Worm (Caenorhabditis elegans): Measurements from ENCODE around the gene C05C8.7.

Gene C05C8.7

ce11 chrV:7274992-7275391, 28.1 kb upstream of the C05C8.7 start, which contains the start of gene C13A2.10 (continued):
- TF ChIP-seq tbp1 (GFP tag; optimal IDR thresholded peaks at IDR 0.05) (no peak), lsl-1 (GFP tag; optimal IDR thresholded peaks at IDR 0.05) (no peak)

- TF ChIP-seq nhr-80 (tag; optimal IDR thresholded peaks at IDR 0.05) = no peak
- TF ChIP-seq B0336.3 (GFP tag; IDR thresholded peaks at IDR 0.05) = no peak
- TF ChIP-seq T07F8.4 (tag; optimal IDR thresholded peaks at IDR 0.05) = no peak
- no peak for TF ChIP-seq nhr-120 (GFP tag; IDR thresholded peaks at IDR 0.05)
- TF ChIP-seq K11D2.4 (GFP tag; IDR thresholded peaks at IDR 0.05) = no peak
- no peak for TF ChIP-seq athp-1 (tag; optimal IDR thresholded peaks at IDR 0.05)
- TF ChIP-seq lsl-1 (GFP tag; optimal IDR thresholded peaks at IDR 0.05) = no peak
- no peak for TF ChIP-seq somi-1 (GFP tag; optimal IDR thresholded peaks at IDR 0.05)
- TF ChIP-seq rpc-1 (optimal IDR thresholded peaks at IDR 0.05) = no peak
- no peak for TF ChIP-seq rpc-1 (tag; optimal IDR thresholded peaks at IDR 0.05)
- TF ChIP-seq egl-44 (GFP tag; IDR thresholded peaks at IDR 0.05) = no peak
Observed at ce11 chrV:7269399-7269798, 22.5 kb upstream of the C05C8.7 start, which contains the start of gene C13A2.6. Gene C13A2.6, plus strand, starts transcription at chrV:7269699.

- no peak for TF ChIP-seq ets-4 (GFP tag; optimal IDR thresholded peaks at IDR 0.05)
- TF ChIP-seq nhr-27 (tag; optimal IDR thresholded peaks at IDR 0.05) = no peak
- no peak for TF ChIP-seq ccch-3 (GFP tag; optimal IDR thresholded peaks at IDR 0.05)
- TF ChIP-seq rec-8 (tag; optimal IDR thresholded peaks at IDR 0.05) = no peak
- no peak for TF ChIP-seq lag-1 (GFP tag; IDR thresholded peaks at IDR 0.05)
- TF ChIP-seq F55B11.4 (tag; optimal IDR thresholded peaks at IDR 0.05; ENCODE audit: borderline replicate concordance, insufficient read depth) = no peak
- TF ChIP-seq Y67H2A.10 (GFP tag; conservative IDR thresholded peaks at IDR 0.05) = no peak
- no peak for TF ChIP-seq madf-10 (tag; optimal IDR thresholded peaks at IDR 0.05)
- no peak for TF ChIP-seq him-1 (tag; optimal IDR thresholded peaks at IDR 0.05)
- TF ChIP-seq efl-1 (GFP tag; optimal IDR thresholded peaks at IDR 0.05) = no peak
- TF ChIP-seq snpc-3.4 (tag; optimal IDR thresholded peaks at IDR 0.05) = no peak
- no peak for TF ChIP-seq unc-130 (GFP tag; optimal IDR thresholded peaks at IDR 0.05)
- no peak for TF ChIP-seq ztf-6 (GFP tag; IDR thresholded peaks at IDR 0.05)
- no peak for TF ChIP-seq aptf-2 (GFP tag; conservative IDR thresholded peaks at IDR 0.05)
- no peak for TF ChIP-seq ztf-25 (GFP tag; IDR thresholded peaks at IDR 0.05)
Observed at ce11 chrV:7266021-7266420, 19.2 kb upstream of the C05C8.7 start, which contains the start of gene C13A2.7. Gene C13A2.7, plus strand, starts transcription at chrV:7266321.

- no peak for TF ChIP-seq egl-18 (GFP tag; IDR thresholded peaks at IDR 0.05)
- no peak for TF ChIP-seq lin-35 (GFP tag; optimal IDR thresholded peaks at IDR 0.05)
- TF ChIP-seq hlh-12 (tag; optimal IDR thresholded peaks at IDR 0.05) = no peak
- no peak for TF ChIP-seq F23B12.7 (tag; optimal IDR thresholded peaks at IDR 0.05; ENCODE audit: insufficient read depth)
- no peak for TF ChIP-seq aptf-2 (GFP tag; conservative IDR thresholded peaks at IDR 0.05)
- no peak for TF ChIP-seq ceh-91 (GFP tag; IDR thresholded peaks at IDR 0.05)
- no peak for TF ChIP-seq bed-2 (GFP tag; IDR thresholded peaks at IDR 0.05)
- TF ChIP-seq egrh-3 (GFP tag; IDR thresholded peaks at IDR 0.05) = no peak
- TF ChIP-seq zim-3 (tag; optimal IDR thresholded peaks at IDR 0.05) = no peak
- TF ChIP-seq F52B5.7 (tag; optimal IDR thresholded peaks at IDR 0.05) = no peak
- TF ChIP-seq F33H1.4 (GFP tag; IDR thresholded peaks at IDR 0.05) = no peak
- TF ChIP-seq K12H6.12 (tag; optimal IDR thresholded peaks at IDR 0.05) = no peak
- TF ChIP-seq snpc-4 (GFP tag; optimal IDR thresholded peaks at IDR 0.05) = no peak
- no peak for TF ChIP-seq snpc-4 (tag; optimal IDR thresholded peaks at IDR 0.05)
- no peak for TF ChIP-seq hsf-1 (GFP tag; IDR thresholded peaks at IDR 0.05)
- TF ChIP-seq ekl-4 (GFP tag; IDR thresholded peaks at IDR 0.05) = no peak
- no peak for TF ChIP-seq tlf-1 (GFP tag; optimal IDR thresholded peaks at IDR 0.05)
- TF ChIP-seq pha-4 (tag; optimal IDR thresholded peaks at IDR 0.05) = no peak
- no peak for TF ChIP-seq unc-62 (GFP tag; optimal IDR thresholded peaks at IDR 0.05)
- TF ChIP-seq ztf-3 (GFP tag; optimal IDR thresholded peaks at IDR 0.05) = no peak
Observed at ce11 chrV:7264042-7264441, 17.2 kb upstream of the C05C8.7 start, which contains the start of gene C13A2.9. Gene C13A2.9, minus strand, starts transcription at chrV:7264142.
